Fruit fly (Drosophila melanogaster): ENCODE data around the gene Ids.

Gene Ids

dm6 chr3L:3381869-3382488 lies 3.9 kb downstream of the Ids start:
- TF ChIP-seq fd85E (GFP tag; optimal IDR thresholded peaks at IDR 0.05) (no peak), eg (GFP tag; IDR thresholded peaks at IDR 0.05) (peak; percentile 82), CG6163 (GFP tag; IDR thresholded peaks at IDR 0.05) (peak; percentile 64), esn (GFP tag; optimal IDR thresholded peaks at IDR 0.05) (no peak), CG3032 (tag; optimal IDR thresholded peaks at IDR 0.05) (no peak), CG4318 (GFP tag; optimal IDR thresholded peaks at IDR 0.05) (peak; percentile 9), Eip78C (GFP tag) (peak; percentile 19), Gug (GFP tag; IDR thresholded peaks at IDR 0.05) (peak; percentile 54), CG6276 (GFP tag; optimal IDR thresholded peaks at IDR 0.05) (peak; percentile 41), Hr4 (GFP tag; optimal IDR thresholded peaks at IDR 0.05) (peak; percentile 47), CG3919 (GFP tag; optimal IDR thresholded peaks at IDR 0.05) (no peak), CG8119 (GFP tag; IDR thresholded peaks at IDR 0.05) (peak; percentile 67), CG9139 (GFP tag; optimal IDR thresholded peaks at IDR 0.05) (no peak), net (GFP tag; optimal IDR thresholded peaks at IDR 0.05) (no peak), achi (GFP tag; optimal IDR thresholded peaks at IDR 0.05) (peak; percentile 16), cyc (GFP tag; optimal IDR thresholded peaks at IDR 0.05) (no peak), dsx (GFP tag; optimal IDR thresholded peaks at IDR 0.05; ENCODE audit: poor library complexity, severe bottlenecking) (no peak), CG11902 (GFP tag; optimal IDR thresholded peaks at IDR 0.05) (no peak), CG15336 (GFP tag; IDR thresholded peaks at IDR 0.05) (peak; percentile 73), CG6854 (GFP tag; optimal IDR thresholded peaks at IDR 0.05) (no peak), Ets96B (tag; optimal IDR thresholded peaks at IDR 0.05) (no peak), CG7368 (GFP tag; optimal IDR thresholded peaks at IDR 0.05) (no peak), lz (GFP tag; optimal IDR thresholded peaks at IDR 0.05) (no peak), spab (GFP tag; optimal IDR thresholded peaks at IDR 0.05) (no peak), pdm3 (GFP tag; optimal IDR thresholded peaks at IDR 0.05) (peak; percentile 3), CG6792 (GFP tag; optimal IDR thresholded peaks at IDR 0.05) (no peak), salr (GFP tag; optimal IDR thresholded peaks at IDR 0.05) (no peak), CG32006 (GFP tag; optimal IDR thresholded peaks at IDR 0.05) (peak; percentile 35), acj6 (GFP tag; optimal IDR thresholded peaks at IDR 0.05) (no peak), OdsH (GFP tag; optimal IDR thresholded peaks at IDR 0.05) (no peak), CG11294 (GFP tag; IDR thresholded peaks at IDR 0.05) (peak; percentile 41; the same call in 1 of the 2 replicates)

dm6 chr3L:3382489-3382879 lies 4.4 kb downstream of the Ids start:
- peak; percentile 15 for TF ChIP-seq acj6 (GFP tag; optimal IDR thresholded peaks at IDR 0.05)
- no peak for TF ChIP-seq Hr38 (GFP tag; optimal IDR thresholded peaks at IDR 0.05)
- TF ChIP-seq Met (GFP tag; optimal IDR thresholded peaks at IDR 0.05): no peak
- TF ChIP-seq CG6276 (GFP tag; optimal IDR thresholded peaks at IDR 0.05): peak; percentile 53
- TF ChIP-seq eg (GFP tag; IDR thresholded peaks at IDR 0.05): peak; percentile 82
- no peak for TF ChIP-seq fd85E (GFP tag; optimal IDR thresholded peaks at IDR 0.05)
- no peak for TF ChIP-seq Sox15 (GFP tag; optimal IDR thresholded peaks at IDR 0.05)
- TF ChIP-seq CG4318 (GFP tag; optimal IDR thresholded peaks at IDR 0.05): peak; percentile 34
- TF ChIP-seq CG6808 (GFP tag; optimal IDR thresholded peaks at IDR 0.05): peak; percentile 36
- peak; percentile 51 for TF ChIP-seq Lpt (GFP tag; optimal IDR thresholded peaks at IDR 0.05)
- TF ChIP-seq fd59A (GFP tag; optimal IDR thresholded peaks at IDR 0.05): peak; percentile 22
- TF ChIP-seq Sox14 (GFP tag; optimal IDR thresholded peaks at IDR 0.05): peak; percentile 20
- peak; percentile 27 for TF ChIP-seq CG1621 (tag; optimal IDR thresholded peaks at IDR 0.05)
- peak; percentile 36 for TF ChIP-seq net (GFP tag; optimal IDR thresholded peaks at IDR 0.05)
- TF ChIP-seq ss (GFP tag; optimal IDR thresholded peaks at IDR 0.05): peak; percentile 25 to 29
- TF ChIP-seq Smox (GFP tag; optimal IDR thresholded peaks at IDR 0.05): no peak
- peak; percentile 12 for TF ChIP-seq CG11762 (GFP tag; optimal IDR thresholded peaks at IDR 0.05; ENCODE audit: insufficient read depth)
- peak; percentile 45 for TF ChIP-seq CG3032 (tag; optimal IDR thresholded peaks at IDR 0.05)
- peak; percentile 26 for TF ChIP-seq CG7368 (GFP tag; optimal IDR thresholded peaks at IDR 0.05)
- peak; percentile 45 for TF ChIP-seq Eip75B (GFP tag; optimal IDR thresholded peaks at IDR 0.05)
- peak; percentile 5 for TF ChIP-seq CG8632 (GFP tag; optimal IDR thresholded peaks at IDR 0.05)
- TF ChIP-seq cyc (GFP tag; optimal IDR thresholded peaks at IDR 0.05): no peak
- TF ChIP-seq CG11294 (GFP tag; IDR thresholded peaks at IDR 0.05): peak; percentile 58; the same call in 1 of the 2 replicates
- TF ChIP-seq vri (GFP tag; optimal IDR thresholded peaks at IDR 0.05): no peak
- peak; percentile 50 for TF ChIP-seq achi (GFP tag; optimal IDR thresholded peaks at IDR 0.05)
- no peak for TF ChIP-seq Sox102F (GFP tag; optimal IDR thresholded peaks at IDR 0.05)
- peak; percentile 78 for TF ChIP-seq Hr4 (GFP tag; optimal IDR thresholded peaks at IDR 0.05)
- no peak for TF ChIP-seq Ets21C (GFP tag; optimal IDR thresholded peaks at IDR 0.05)
- TF ChIP-seq lz (GFP tag; optimal IDR thresholded peaks at IDR 0.05): no peak
- TF ChIP-seq esn (GFP tag; optimal IDR thresholded peaks at IDR 0.05): no peak
- TF ChIP-seq CG6163 (GFP tag; IDR thresholded peaks at IDR 0.05): peak; percentile 82
- no peak for TF ChIP-seq CG11902 (GFP tag; optimal IDR thresholded peaks at IDR 0.05)
- TF ChIP-seq Hr39 (GFP tag; optimal IDR thresholded peaks at IDR 0.05): no peak
- no peak for TF ChIP-seq CG6854 (GFP tag; optimal IDR thresholded peaks at IDR 0.05)
